Fruit fly (Drosophila melanogaster) whole organism, prepupa: ENCODE results near the gene mew.

Source experiments
- CG10669 ChIP-seq: fragments of 200-800 bp; sonication (Bioruptor generic); optimal IDR thresholded peaks from 3 replicates; lab custom pipeline; 2018; ENCODE audit warnings: missing biosample characterization, mild to moderate bottlenecking, missing genetic modification characterization, moderate library complexity
- CG11294 ChIP-seq: fragments of 200-800 bp; sonication (Bioruptor generic); IDR thresholded peaks from 2 replicates; pipeline ENCODE4 v1.3.6; 2022; ENCODE audit warnings: missing biosample characterization, missing genetic modification characterization
- CG11902 ChIP-seq: fragments of 200-800 bp; sonication (Bioruptor generic); optimal IDR thresholded peaks from 3 replicates; lab custom pipeline; 2016; ENCODE audit warnings: missing biosample characterization, missing genetic modification characterization
- CG15336 ChIP-seq: fragments of 200-800 bp; sonication (Bioruptor generic); IDR thresholded peaks from 2 replicates; pipeline ENCODE4 v1.3.6; 2022; ENCODE audit warnings: missing biosample characterization, missing genetic modification characterization
- CG16779 ChIP-seq: fragments of 200-800 bp; sonication (Bioruptor generic); optimal IDR thresholded peaks from 3 replicates; lab custom pipeline; 2017; ENCODE audit warnings: missing biosample characterization, mild to moderate bottlenecking, missing genetic modification characterization
- CG3032 ChIP-seq: fragments of 200-800 bp; optimal IDR thresholded peaks from 2 replicates; lab custom pipeline; 2019; ENCODE audit warnings: missing biosample characterization, mild to moderate bottlenecking, missing genetic modification characterization, moderate library complexity
- CG34406 ChIP-seq: fragments of 200-800 bp; sonication (Bioruptor generic); optimal IDR thresholded peaks from 3 replicates; lab custom pipeline; 2016; ENCODE audit warnings: missing biosample characterization, missing genetic modification characterization
- CG4318 ChIP-seq: fragments of 200-800 bp; sonication (Bioruptor generic); optimal IDR thresholded peaks from 3 replicates; lab custom pipeline; 2017; ENCODE audit warnings: missing biosample characterization, mild to moderate bottlenecking, missing genetic modification characterization
- CG6163 ChIP-seq: fragments of 200-800 bp; sonication (Bioruptor generic); IDR thresholded peaks from 3 replicates; pipeline ENCODE4 v1.3.6; 2022; ENCODE audit warnings: missing biosample characterization, missing genetic modification characterization
- CG6854 ChIP-seq: fragments of 200-800 bp; sonication (Bioruptor generic); optimal IDR thresholded peaks from 2 replicates; lab custom pipeline; 2017; ENCODE audit warnings: missing biosample characterization, mild to moderate bottlenecking, missing genetic modification characterization
- CG7368 ChIP-seq: fragments of 200-800 bp; sonication (Bioruptor generic); optimal IDR thresholded peaks from 3 replicates; lab custom pipeline; 2016; ENCODE audit warnings: missing biosample characterization, missing genetic modification characterization
- CG8319 ChIP-seq: fragments of 200-800 bp; sonication (Bioruptor generic); optimal IDR thresholded peaks from 3 replicates; lab custom pipeline; 2016; ENCODE audit warnings: missing biosample characterization, missing genetic modification characterization
- CG8632 ChIP-seq: fragments of 200-800 bp; sonication (Bioruptor generic); optimal IDR thresholded peaks from 3 replicates; lab custom pipeline; 2016; ENCODE audit warnings: missing biosample characterization, missing genetic modification characterization
- CG9139 ChIP-seq: fragments of 200-800 bp; sonication (Bioruptor generic); optimal IDR thresholded peaks from 3 replicates; lab custom pipeline; 2017; ENCODE audit warnings: missing biosample characterization, mild to moderate bottlenecking, missing genetic modification characterization
- Eip75B ChIP-seq: fragments of 200-800 bp; sonication (Bioruptor generic); optimal IDR thresholded peaks from 3 replicates; lab custom pipeline; 2016; ENCODE audit warnings: missing biosample characterization, missing genetic modification characterization
- Eip78C ChIP-seq: fragments of 200-800 bp; sonication (Bioruptor generic); peaks from one replicate; lab custom pipeline; 2016; ENCODE audit warnings: missing biosample characterization, missing genetic modification characterization
- Ets21C ChIP-seq: fragments of 200-800 bp; sonication (Bioruptor generic); optimal IDR thresholded peaks from 3 replicates; lab custom pipeline; 2016; ENCODE audit warnings: missing biosample characterization, missing genetic modification characterization
- Ets96B ChIP-seq: fragments of 200-800 bp; optimal IDR thresholded peaks from 2 replicates; lab custom pipeline; 2019; ENCODE audit warnings: missing biosample characterization, mild to moderate bottlenecking, missing genetic modification characterization, moderate library complexity
- Hr38 ChIP-seq: sonication (Bioruptor generic); optimal IDR thresholded peaks from 2 replicates; lab custom pipeline; 2016; ENCODE audit warnings: missing biosample characterization, missing genetic modification characterization
- Met ChIP-seq: fragments of 200-800 bp; sonication (Bioruptor generic); optimal IDR thresholded peaks from 3 replicates; lab custom pipeline; 2016; ENCODE audit warnings: missing biosample characterization, missing genetic modification characterization
- Smox ChIP-seq: fragments of 200-800 bp; sonication (Bioruptor generic); optimal IDR thresholded peaks from 3 replicates; lab custom pipeline; 2016; ENCODE audit warnings: missing biosample characterization, missing genetic modification characterization
- Sox102F ChIP-seq: fragments of 200-800 bp; sonication (Bioruptor generic); optimal IDR thresholded peaks from 2 replicates; lab custom pipeline; 2016; ENCODE audit warnings: missing biosample characterization, mild to moderate bottlenecking, missing genetic modification characterization
- Sox14 ChIP-seq: fragments of 200-800 bp; sonication (Bioruptor generic); optimal IDR thresholded peaks from 3 replicates; lab custom pipeline; 2016; ENCODE audit warnings: missing biosample characterization, missing genetic modification characterization
- achi ChIP-seq: fragments of 200-800 bp; sonication (Bioruptor generic); optimal IDR thresholded peaks from 3 replicates; lab custom pipeline; 2016; ENCODE audit warnings: missing biosample characterization, missing genetic modification characterization
- dac ChIP-seq: fragments of 200-800 bp; sonication (Bioruptor generic); optimal IDR thresholded peaks from 2 replicates; lab custom pipeline; 2017; ENCODE audit warnings: missing biosample characterization, mild to moderate bottlenecking, missing genetic modification characterization
- dsx ChIP-seq: fragments of 200-800 bp; optimal IDR thresholded peaks from 3 replicates; lab custom pipeline; 2019; ENCODE audit warnings: missing biosample characterization, mild to moderate bottlenecking, missing genetic modification characterization, moderate library complexity; ENCODE audit not compliant: poor library complexity, severe bottlenecking
- eg ChIP-seq: fragments of 200-800 bp; sonication (Bioruptor generic); IDR thresholded peaks from 3 replicates; pipeline ENCODE4 v1.3.6; 2022; ENCODE audit warnings: missing biosample characterization, missing genetic modification characterization
- esn ChIP-seq: fragments of 200-800 bp; sonication (Bioruptor generic); optimal IDR thresholded peaks from 2 replicates; lab custom pipeline; 2016; ENCODE audit warnings: missing biosample characterization, mild to moderate bottlenecking, missing genetic modification characterization, moderate library complexity
- fd59A ChIP-seq: fragments of 200-800 bp; sonication (Bioruptor generic); optimal IDR thresholded peaks from 2 replicates; lab custom pipeline; 2017; ENCODE audit warnings: missing biosample characterization, mild to moderate bottlenecking, missing genetic modification characterization, missing genetic modification reagents
- fd85E ChIP-seq: fragments of 200-800 bp; sonication (Bioruptor generic); optimal IDR thresholded peaks from 3 replicates; lab custom pipeline; 2016; ENCODE audit warnings: missing biosample characterization, missing genetic modification characterization
- fkh ChIP-seq: fragments of 200-800 bp; sonication (Bioruptor generic); optimal IDR thresholded peaks from 3 replicates; lab custom pipeline; 2017; ENCODE audit warnings: missing biosample characterization, mild to moderate bottlenecking, missing genetic modification characterization, moderate library complexity
- net ChIP-seq: fragments of 200-800 bp; sonication (Bioruptor generic); optimal IDR thresholded peaks from 3 replicates; lab custom pipeline; 2016; ENCODE audit warnings: missing biosample characterization, missing genetic modification characterization
- pdm3 ChIP-seq: fragments of 200-800 bp; sonication (Bioruptor generic); optimal IDR thresholded peaks from 3 replicates; lab custom pipeline; 2016; ENCODE audit warnings: missing biosample characterization, missing genetic modification characterization
- spab ChIP-seq: fragments of 200-800 bp; sonication (Bioruptor generic); optimal IDR thresholded peaks from 2 replicates; lab custom pipeline; 2017; ENCODE audit warnings: missing biosample characterization, mild to moderate bottlenecking, missing genetic modification characterization, missing genetic modification reagents
- ss ChIP-seq, 2 experiments: fragments of 200-800 bp; sonication (Bioruptor generic); optimal IDR thresholded peaks; 2 replicates in 1 of 2; 3 replicates in 1 of 2; lab custom pipeline; 2017 to 2018; ENCODE audit warnings: mild to moderate bottlenecking in 2 of 2, missing biosample characterization in 2 of 2, missing genetic modification characterization in 2 of 2, moderate library complexity in 1 of 2
- svp ChIP-seq: fragments of 200-800 bp; sonication (Bioruptor generic); peaks from one replicate; lab custom pipeline; 2016; ENCODE audit warnings: missing biosample characterization, missing genetic modification characterization
- topi ChIP-seq: fragments of 200-800 bp; sonication (Bioruptor generic); optimal IDR thresholded peaks from 3 replicates; lab custom pipeline; 2016; ENCODE audit warnings: missing biosample characterization, missing genetic modification characterization
- vri ChIP-seq: fragments of 200-800 bp; sonication (Bioruptor generic); optimal IDR thresholded peaks from 3 replicates; lab custom pipeline; 2016; ENCODE audit warnings: missing biosample characterization, mild to moderate bottlenecking, missing genetic modification characterization

The mew gene

dm6 chrX:13258757-13259067 is 422 bp upstream of the mew start, which contains the start of gene comt (continued):
- no peak for TF ChIP-seq CG11294
- TF ChIP-seq CG8319 = no peak
- TF ChIP-seq CG10669 = no peak
- peak; percentile 76 for TF ChIP-seq eg (GFP tag; lab: Robert Waterston, UW)
- no peak for TF ChIP-seq CG6854 (GFP tag; lab: Kevin White, UChicago)
- no peak for TF ChIP-seq fd59A (GFP tag; lab: Kevin White, UChicago)

- no peak for TF ChIP-seq CG4318
- TF ChIP-seq achi (GFP tag; lab: Kevin White, UChicago) = no peak
- 0 out of 3 replicates have a peak, but pooled peaks have one; percentile 7 for TF ChIP-seq eg (GFP tag; lab: Robert Waterston, UW)
- TF ChIP-seq CG6854 (GFP tag; lab: Kevin White, UChicago) = no peak
- TF ChIP-seq CG6163 = peak; percentile 12; the same call in 1 of the 3 replicates
- no peak for TF ChIP-seq CG8632 (GFP tag; lab: Kevin White, UChicago)
- TF ChIP-seq spab (GFP tag; lab: Kevin White, UChicago) = no peak
- TF ChIP-seq fd85E = no peak
- TF ChIP-seq Hr38 (GFP tag; lab: Kevin White, UChicago) = no peak
- TF ChIP-seq Eip78C (GFP tag; lab: Kevin White, UChicago) = peak; percentile 78
- no peak for TF ChIP-seq Ets96B (tag; lab: Kevin White, UChicago)
- peak; percentile 31; the same call in 1 of the 2 replicates for TF ChIP-seq CG15336 (GFP tag; lab: Robert Waterston, UW)
- no peak for TF ChIP-seq CG34406 (GFP tag; lab: Kevin White, UChicago)
- peak; percentile 11 for TF ChIP-seq CG3032 (tag; lab: Kevin White, UChicago)
- peak; percentile 36 for TF ChIP-seq dsx
- peak; percentile 84 for TF ChIP-seq vri (GFP tag; lab: Kevin White, UChicago)
- TF ChIP-seq Ets21C (GFP tag; lab: Kevin White, UChicago) = no peak
- peak; percentile 84 for TF ChIP-seq Sox14 (GFP tag; lab: Kevin White, UChicago)
- TF ChIP-seq CG11902 (GFP tag; lab: Kevin White, UChicago) = no peak
- peak; percentile 60 for TF ChIP-seq fkh (GFP tag; lab: Kevin White, UChicago)
- peak; percentile 1 for TF ChIP-seq Eip75B (GFP tag; lab: Kevin White, UChicago)
- peak; percentile 31 to 43 for TF ChIP-seq ss (GFP tag; optimal IDR thresholded peaks at IDR 0.05; lab: Kevin White, UChicago)
- no peak for TF ChIP-seq CG8319
Observed at dm6 chrX:13256967-13257366, 1.3 kb downstream of the mew start.

- TF ChIP-seq ss (GFP tag; optimal IDR thresholded peaks at IDR 0.05; lab: Kevin White, UChicago) (peak; percentile 26 to 41), Sox102F (GFP tag; lab: Kevin White, UChicago) (peak; percentile 48), CG3032 (tag; lab: Kevin White, UChicago) (peak; percentile 16), Eip75B (GFP tag; lab: Kevin White, UChicago) (peak; percentile 1), Met (GFP tag; lab: Kevin White, UChicago) (peak; percentile 26), pdm3 (no peak), fkh (GFP tag; lab: Kevin White, UChicago) (peak; percentile 50), eg (GFP tag; lab: Robert Waterston, UW) (peak; percentile 51; the same call in 1 of the 3 replicates), dac (GFP tag; lab: Kevin White, UChicago) (no peak), vri (GFP tag; lab: Kevin White, UChicago) (peak; percentile 93), svp (GFP tag; lab: Kevin White, UChicago) (peak; percentile 66), net (GFP tag; lab: Kevin White, UChicago) (no peak), CG7368 (peak; percentile 12), esn (GFP tag; lab: Kevin White, UChicago) (peak; percentile 41), CG8319 (no peak), CG9139 (peak; percentile 0), CG34406 (GFP tag; lab: Kevin White, UChicago) (peak; percentile 28), topi (GFP tag; lab: Kevin White, UChicago) (peak; percentile 2), CG6854 (GFP tag; lab: Kevin White, UChicago) (peak; percentile 34), Smox (GFP tag; lab: Kevin White, UChicago) (peak; percentile 7), CG4318 (no peak), CG6163 (peak; percentile 66; the same call in 2 of the 3 replicates), fd59A (GFP tag; lab: Kevin White, UChicago) (no peak), Eip78C (GFP tag; lab: Kevin White, UChicago) (peak; percentile 67), CG16779 (tag; lab: Kevin White, UChicago) (peak; percentile 38)
Observed at dm6 chrX:13254442-13254841, 3.8 kb downstream of the mew start.
